Worm (Caenorhabditis elegans): ENCODE data around the gene clec-149.

The clec-149 gene

ce11 chrIII:831961-832360 is 8.9 kb downstream of the clec-149 start, which contains the start of gene ceeh-1:
Gene ceeh-1 (minus strand): TSS chrIII:832277.
- TF ChIP-seq ceh-24 (tag; optimal IDR thresholded peaks at IDR 0.05) (no peak), che-1 (tag; optimal IDR thresholded peaks at IDR 0.05) (no peak), ceh-48 (tag; optimal IDR thresholded peaks at IDR 0.05) (no peak), hlh-15 (tag; optimal IDR thresholded peaks at IDR 0.05) (no peak), elt-2 (tag; optimal IDR thresholded peaks at IDR 0.05) (no peak), elt-4 (tag; optimal IDR thresholded peaks at IDR 0.05) (no peak), npax-4 (tag; optimal IDR thresholded peaks at IDR 0.05) (no peak), ceh-34 (tag; optimal IDR thresholded peaks at IDR 0.05) (no peak), syd-9 (tag; optimal IDR thresholded peaks at IDR 0.05) (no peak), fkh-10 (GFP tag; optimal IDR thresholded peaks at IDR 0.05) (no peak), dmd-4 (tag; optimal IDR thresholded peaks at IDR 0.05; ENCODE audit: borderline replicate concordance) (no peak), rnt-1 (tag; optimal IDR thresholded peaks at IDR 0.05) (no peak)

- TF ChIP-seq ceh-19 (GFP tag; optimal IDR thresholded peaks at IDR 0.05), result no peak
- TF ChIP-seq pha-4 (tag; optimal IDR thresholded peaks at IDR 0.05), result no peak
- peak; percentile 27 for TF ChIP-seq elt-2 (tag; optimal IDR thresholded peaks at IDR 0.05)
- no peak for TF ChIP-seq sox-4 (tag; optimal IDR thresholded peaks at IDR 0.05)
- TF ChIP-seq zip-5 (tag; optimal IDR thresholded peaks at IDR 0.05), result no peak
Measured at ce11 chrIII:832855-833504, 10.0 kb downstream of the clec-149 start, which contains the start of gene zip-2. Gene zip-2 (plus strand): TSS chrIII:832982.

- no peak for TF ChIP-seq mec-3 (tag; optimal IDR thresholded peaks at IDR 0.05; ENCODE audit: borderline replicate concordance)
- peak; percentile 85 for TF ChIP-seq rnt-1 (tag; optimal IDR thresholded peaks at IDR 0.05)
- peak; percentile 35 for TF ChIP-seq madf-2 (tag; optimal IDR thresholded peaks at IDR 0.05)
- peak; percentile 76 for TF ChIP-seq ref-2 (tag; optimal IDR thresholded peaks at IDR 0.05)
- peak; percentile 42 for TF ChIP-seq pqm-1 (tag; optimal IDR thresholded peaks at IDR 0.05)
- TF ChIP-seq pha-4 (tag; optimal IDR thresholded peaks at IDR 0.05), result no peak
- TF ChIP-seq F13H6.1 (tag; optimal IDR thresholded peaks at IDR 0.05), result peak; percentile 28
- no peak for TF ChIP-seq dmd-4 (tag; optimal IDR thresholded peaks at IDR 0.05; ENCODE audit: borderline replicate concordance)
- no peak for TF ChIP-seq pat-9 (tag; optimal IDR thresholded peaks at IDR 0.05)
- peak; percentile 91 for TF ChIP-seq unc-55 (GFP tag; optimal IDR thresholded peaks at IDR 0.05)
- TF ChIP-seq C38D4.7 (GFP tag; optimal IDR thresholded peaks at IDR 0.05), result no peak
- no peak for TF ChIP-seq fax-1 (tag; optimal IDR thresholded peaks at IDR 0.05)
- no peak for TF ChIP-seq gmeb-2 (tag; optimal IDR thresholded peaks at IDR 0.05)
- no peak for TF ChIP-seq K02D7.2 (tag; optimal IDR thresholded peaks at IDR 0.05)
- no peak for TF ChIP-seq ahr-1 (tag; optimal IDR thresholded peaks at IDR 0.05)
- no peak for TF ChIP-seq npax-4 (tag; optimal IDR thresholded peaks at IDR 0.05)
- no peak for TF ChIP-seq ceh-45 (GFP tag; IDR thresholded peaks at IDR 0.05)
- TF ChIP-seq ztf-16 (tag; optimal IDR thresholded peaks at IDR 0.05), result peak; percentile 9
- peak; percentile 96 for TF ChIP-seq hlh-30 (tag; optimal IDR thresholded peaks at IDR 0.05; ENCODE audit: insufficient read depth)
- TF ChIP-seq K09A11.1 (tag; optimal IDR thresholded peaks at IDR 0.05; ENCODE audit: insufficient read depth), result peak; percentile 65
- no peak for TF ChIP-seq ceh-9 (tag; optimal IDR thresholded peaks at IDR 0.05)
- TF ChIP-seq odd-2 (tag; optimal IDR thresholded peaks at IDR 0.05), result no peak
- TF ChIP-seq ceh-24 (tag; optimal IDR thresholded peaks at IDR 0.05), result no peak
- TF ChIP-seq tbx-7 (tag; optimal IDR thresholded peaks at IDR 0.05), result no peak
- TF ChIP-seq che-1 (tag; optimal IDR thresholded peaks at IDR 0.05), result no peak
- peak; percentile 14 for TF ChIP-seq hlh-8 (tag; optimal IDR thresholded peaks at IDR 0.05)
- TF ChIP-seq ceh-30 (tag; optimal IDR thresholded peaks at IDR 0.05), result no peak
- TF ChIP-seq ceh-2 (tag; optimal IDR thresholded peaks at IDR 0.05), result peak; percentile 48
- TF ChIP-seq fkh-10 (GFP tag; optimal IDR thresholded peaks at IDR 0.05), result peak; percentile 15
- TF ChIP-seq Y22D7AL.16 (tag; optimal IDR thresholded peaks at IDR 0.05), result no peak
- peak; percentile 78 for TF ChIP-seq elt-2 (tag; optimal IDR thresholded peaks at IDR 0.05)
- TF ChIP-seq dve-1 (tag; optimal IDR thresholded peaks at IDR 0.05), result peak; percentile 85
- TF ChIP-seq ceh-14 (tag; optimal IDR thresholded peaks at IDR 0.05), result no peak
- TF ChIP-seq nhr-11 (tag; optimal IDR thresholded peaks at IDR 0.05), result no peak
- no peak for TF ChIP-seq pag-3 (tag; optimal IDR thresholded peaks at IDR 0.05; ENCODE audit: borderline replicate concordance)
- TF ChIP-seq pax-1 (tag; optimal IDR thresholded peaks at IDR 0.05), result peak; percentile 90
- TF ChIP-seq ceh-48 (tag; optimal IDR thresholded peaks at IDR 0.05), result no peak
- peak; percentile 2 for TF ChIP-seq fkh-6 (tag; optimal IDR thresholded peaks at IDR 0.05)
Measured at ce11 chrIII:833711-834442, 10.9 kb downstream of the clec-149 start.

Data from whole organism, late embryonic.